Worm (Caenorhabditis elegans): ENCODE measurements around the gene zmp-6.

- TF ChIP-seq ama-1 (optimal IDR thresholded peaks at IDR 0.05) (no peak), nhr-237 (tag; optimal IDR thresholded peaks at IDR 0.05) (no peak), blmp-1 (tag; optimal IDR thresholded peaks at IDR 0.05) (peak; percentile 53), ces-1 (GFP tag; optimal IDR thresholded peaks at IDR 0.05) (no peak), ztf-11 (tag; optimal IDR thresholded peaks at IDR 0.05) (no peak), unc-130 (tag; optimal IDR thresholded peaks at IDR 0.05) (no peak), snpc-4 (tag; optimal IDR thresholded peaks at IDR 0.05) (no peak), skn-1 (tag; optimal IDR thresholded peaks at IDR 0.05) (no peak), nhr-28 (tag; optimal IDR thresholded peaks at IDR 0.05) (no peak)
Measured at ce11 chrIII:7199467-7199866, 48.2 kb downstream of the zmp-6 start.

Data from whole organism, L1 larva.